Worm (Caenorhabditis elegans): ENCODE data around the gene T06C12.9.
"Not testable (repeated sequence)": the region's sequence is repeated elsewhere in the genome, so short reads cannot be mapped to it uniquely, and the experiment has no call there.

Gene T06C12.9

DNA sequence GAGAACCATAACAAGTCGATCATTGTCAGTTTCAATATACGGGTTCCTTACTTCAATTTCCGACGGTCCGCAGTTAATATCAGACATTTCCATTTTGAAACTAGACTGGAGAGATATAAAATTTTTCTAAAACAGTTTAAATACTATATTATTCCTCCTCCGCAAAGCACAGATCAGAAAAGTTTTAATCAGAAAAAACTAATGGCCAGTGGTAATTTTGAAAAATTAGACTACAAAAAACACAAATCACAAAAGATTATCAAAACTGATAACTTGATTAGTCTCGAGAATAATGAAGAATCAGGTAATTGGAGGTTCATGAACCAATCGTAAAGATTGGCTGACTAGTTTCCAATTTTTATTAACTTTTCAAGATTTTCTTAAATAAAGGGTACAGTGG lies at the start of gene T06C12.9:
TSS of gene T06C12.9 (minus strand) at position 101 of the 400 bp plus-strand sequence.
- TF ChIP-seq elt-1 (tag; optimal IDR thresholded peaks at IDR 0.05; ENCODE audit: borderline replicate concordance, insufficient read depth) (no peak), nhr-12 (tag; optimal IDR thresholded peaks at IDR 0.05) (no peak), snpc-4 (tag; optimal IDR thresholded peaks at IDR 0.05) (no peak), mls-2 (tag; optimal IDR thresholded peaks at IDR 0.05) (no peak), unc-62 (GFP tag; optimal IDR thresholded peaks at IDR 0.05) (no peak), nhr-237 (tag; optimal IDR thresholded peaks at IDR 0.05) (no peak), nhr-76 (tag; optimal IDR thresholded peaks at IDR 0.05) (no peak), sptf-1 (tag; optimal IDR thresholded peaks at IDR 0.05) (no peak), zip-8 (tag; optimal IDR thresholded peaks at IDR 0.05) (no peak), drap-1 (GFP tag; optimal IDR thresholded peaks at IDR 0.05) (no peak), sem-2 (GFP tag; optimal IDR thresholded peaks at IDR 0.05) (no peak), nhr-28 (tag; optimal IDR thresholded peaks at IDR 0.05) (no peak)

DNA sequence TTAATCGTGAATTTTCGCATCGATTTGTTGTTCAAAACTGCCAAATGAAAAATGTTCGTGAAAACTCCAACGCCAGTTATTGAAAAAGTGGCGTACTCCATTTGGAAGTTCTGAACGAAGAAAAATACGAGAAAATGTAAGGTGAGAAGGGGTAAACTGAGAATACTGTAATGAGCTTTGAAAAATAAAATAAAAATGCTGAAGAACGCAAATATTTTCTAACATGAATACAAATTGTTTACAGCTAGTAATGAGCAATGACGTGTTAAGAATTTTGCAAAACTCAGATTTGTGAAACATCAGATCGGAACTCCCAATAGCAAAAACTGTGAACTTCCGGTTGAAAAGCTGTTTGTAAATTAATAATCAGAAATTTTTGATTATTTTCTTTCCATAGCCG lies 46.5 kb upstream of the T06C12.9 start, which contains the start of gene srw-26:
TSS of gene srw-26 (minus strand) at position 101 of the 400 bp plus-strand sequence.
- TF ChIP-seq hlh-1 (tag; optimal IDR thresholded peaks at IDR 0.05): no peak
- TF ChIP-seq ceh-83 (GFP tag; optimal IDR thresholded peaks at IDR 0.05): no peak
- TF ChIP-seq mep-1 (tag; optimal IDR thresholded peaks at IDR 0.05): no peak
- TF ChIP-seq nhr-28 (tag; optimal IDR thresholded peaks at IDR 0.05): no peak
- TF ChIP-seq blmp-1 (tag; optimal IDR thresholded peaks at IDR 0.05): no peak
- no peak for TF ChIP-seq M03D4.4 (tag; optimal IDR thresholded peaks at IDR 0.05)
- no peak for TF ChIP-seq zip-8 (tag; optimal IDR thresholded peaks at IDR 0.05)
- no peak for TF ChIP-seq nhr-76 (tag; optimal IDR thresholded peaks at IDR 0.05)
- TF ChIP-seq flh-1 (GFP tag; optimal IDR thresholded peaks at IDR 0.05): no peak
- no peak for TF ChIP-seq ztf-11 (tag; optimal IDR thresholded peaks at IDR 0.05)
- TF ChIP-seq mab-5 (tag; optimal IDR thresholded peaks at IDR 0.05): no peak
- TF ChIP-seq drap-1 (GFP tag; optimal IDR thresholded peaks at IDR 0.05): no peak

DNA sequence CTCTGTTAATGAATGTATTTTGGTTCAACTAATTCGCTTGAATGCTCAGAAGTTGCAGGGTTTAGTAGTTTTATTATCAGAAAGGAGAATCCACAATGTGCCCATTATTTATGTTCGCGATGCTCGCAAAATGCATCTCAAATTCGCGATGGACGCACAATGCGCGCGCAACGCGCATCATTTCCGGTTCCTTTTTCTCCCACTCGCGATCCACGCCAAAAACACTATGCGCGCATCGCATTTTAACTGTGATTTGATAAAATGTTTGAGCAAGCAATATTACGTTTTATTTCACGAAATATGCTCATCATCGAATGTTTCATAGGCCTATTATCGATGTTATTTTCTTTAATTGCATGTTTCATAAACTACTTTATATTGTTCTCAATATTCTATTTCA lies 44.0 kb upstream of the T06C12.9 start, which contains the start of gene srbc-77:
TSS of gene srbc-77 (plus strand) at position 301 of the 400 bp plus-strand sequence.
- TF ChIP-seq lin-32 (GFP tag; optimal IDR thresholded peaks at IDR 0.05); lsy-2 (tag; optimal IDR thresholded peaks at IDR 0.05); ceh-39 (tag; optimal IDR thresholded peaks at IDR 0.05): not testable (repeated sequence)

DNA sequence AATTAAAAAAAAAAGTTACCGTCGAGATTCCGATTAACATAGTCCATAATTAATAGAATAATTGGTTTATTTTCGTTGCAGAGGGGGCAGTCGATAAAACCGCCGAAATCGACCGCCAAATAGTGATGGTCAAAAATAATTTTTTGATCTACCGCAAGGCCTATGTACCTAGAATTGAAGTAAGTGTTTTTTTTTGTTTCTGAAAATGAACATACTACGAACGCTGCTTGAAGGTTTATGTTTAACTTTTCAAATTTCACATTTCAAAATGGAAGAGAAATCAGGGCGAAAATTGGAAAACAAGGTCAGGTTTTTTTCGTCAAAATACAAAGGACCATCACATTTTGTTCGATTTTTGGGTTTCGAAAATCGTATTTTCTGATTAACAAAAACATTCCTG lies 42.5 kb upstream of the T06C12.9 start, which contains the start of gene pzf-1:
TSS of gene pzf-1 (minus strand) at position 101 of the 400 bp plus-strand sequence.
- no peak for TF ChIP-seq ceh-39 (tag; optimal IDR thresholded peaks at IDR 0.05)
- no peak for TF ChIP-seq nhr-76 (tag; optimal IDR thresholded peaks at IDR 0.05)
- TF ChIP-seq lin-13 (tag; optimal IDR thresholded peaks at IDR 0.05): no peak

DNA sequence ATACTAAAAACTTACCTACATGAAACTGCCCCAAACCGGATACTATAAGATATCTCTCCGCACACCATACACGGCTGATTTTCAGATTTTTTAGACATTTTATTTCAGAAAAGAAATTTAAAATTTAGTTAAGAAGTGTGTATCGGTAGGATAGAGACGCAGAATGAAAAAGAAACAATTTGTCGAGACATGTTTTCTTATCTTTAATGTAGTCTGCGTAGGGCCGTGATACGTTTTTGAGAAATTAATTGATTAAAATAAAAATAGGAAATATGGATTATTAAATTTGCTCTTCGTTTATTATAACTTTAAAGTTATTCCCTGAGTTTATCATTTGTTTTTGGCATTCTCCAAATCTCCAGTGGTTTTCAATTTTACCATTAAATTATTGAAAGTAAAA lies 38.4 kb upstream of the T06C12.9 start, which contains the start of gene nhr-108:
TSS of gene nhr-108 (minus strand) at position 166 of the 400 bp plus-strand sequence.
- TF ChIP-seq lin-13 (tag; optimal IDR thresholded peaks at IDR 0.05) (no peak), hlh-1 (tag; optimal IDR thresholded peaks at IDR 0.05) (no peak), sptf-1 (tag; optimal IDR thresholded peaks at IDR 0.05) (no peak), nhr-12 (tag; optimal IDR thresholded peaks at IDR 0.05) (no peak), sem-2 (GFP tag; optimal IDR thresholded peaks at IDR 0.05) (no peak), snpc-4 (tag; optimal IDR thresholded peaks at IDR 0.05) (no peak)

DNA sequence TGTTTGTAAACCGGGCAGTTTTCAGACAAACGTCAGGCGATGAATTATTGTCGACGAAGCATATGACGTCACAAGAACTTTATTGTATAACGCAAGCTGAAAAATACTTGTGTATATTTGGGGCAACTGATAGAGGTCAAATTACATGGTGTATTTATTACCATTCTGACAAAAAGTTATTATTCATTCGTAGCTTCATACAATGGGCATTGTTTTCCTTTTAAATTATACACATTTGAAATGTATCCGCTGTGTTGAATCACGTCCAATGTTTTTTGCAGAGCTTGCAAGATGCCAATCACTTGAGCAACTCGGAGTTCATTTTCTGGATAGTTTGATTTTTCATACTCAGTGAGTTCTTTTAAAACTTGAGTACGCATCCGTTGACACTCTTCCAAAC lies 37.1 kb upstream of the T06C12.9 start, which contains the start of gene F35E8.13:
TSS of gene F35E8.13 (plus strand) at position 301 of the 400 bp plus-strand sequence.
- TF ChIP-seq mab-5 (tag; optimal IDR thresholded peaks at IDR 0.05) (no peak), ceh-39 (tag; optimal IDR thresholded peaks at IDR 0.05) (no peak), drap-1 (GFP tag; optimal IDR thresholded peaks at IDR 0.05) (no peak), mls-2 (tag; optimal IDR thresholded peaks at IDR 0.05) (no peak), hlh-1 (tag; optimal IDR thresholded peaks at IDR 0.05) (no peak), snpc-4 (tag; optimal IDR thresholded peaks at IDR 0.05) (no peak), ces-1 (GFP tag; optimal IDR thresholded peaks at IDR 0.05) (no peak), nhr-76 (tag; optimal IDR thresholded peaks at IDR 0.05) (no peak), M03D4.4 (tag; optimal IDR thresholded peaks at IDR 0.05) (no peak), zip-8 (tag; optimal IDR thresholded peaks at IDR 0.05) (no peak), mep-1 (tag; optimal IDR thresholded peaks at IDR 0.05) (no peak), elt-3 (tag; optimal IDR thresholded peaks at IDR 0.05) (no peak), bed-3 (GFP tag; optimal IDR thresholded peaks at IDR 0.05) (no peak), unc-62 (GFP tag; optimal IDR thresholded peaks at IDR 0.05) (no peak), lin-32 (GFP tag; optimal IDR thresholded peaks at IDR 0.05) (no peak), ztf-11 (tag; optimal IDR thresholded peaks at IDR 0.05) (no peak), ceh-83 (GFP tag; optimal IDR thresholded peaks at IDR 0.05) (no peak), nhr-237 (tag; optimal IDR thresholded peaks at IDR 0.05) (no peak), sem-2 (GFP tag; optimal IDR thresholded peaks at IDR 0.05) (no peak), pha-4 (tag; optimal IDR thresholded peaks at IDR 0.05) (no peak)

Data from whole organism, mixed stage, embryonic.